Worm (Caenorhabditis elegans) whole organism, L1 larva: Measurements from ENCODE around the gene mdt-11.
A peak's percentile ranks its signal among the peaks of the same experiment; 100 is the strongest.

ENCODE experiments used
- C16A3.4 ChIP-seq: fragments of 150-350 bp; optimal IDR thresholded peaks from 2 replicates; lab custom pipeline; 2014; ENCODE audit warnings: missing biosample characterization, missing genetic modification characterization
- C34B4.2 ChIP-seq: sonication (generic microtip); optimal IDR thresholded peaks from 2 replicates; lab custom pipeline; 2017; ENCODE audit warnings: mild to moderate bottlenecking, missing genetic modification characterization, missing compliant biosample characterization
- F16B12.6 ChIP-seq: fragments of 150-350 bp; optimal IDR thresholded peaks from 2 replicates; lab custom pipeline; 2014; ENCODE audit warnings: missing biosample characterization, missing genetic modification characterization
- Y116A8C.19 ChIP-seq: sonication (generic microtip); optimal IDR thresholded peaks from 2 replicates; lab custom pipeline; 2016; ENCODE audit warnings: missing compliant biosample characterization, missing genetic modification characterization, borderline replicate concordance
- aha-1 ChIP-seq: fragments of 150-350 bp; optimal IDR thresholded peaks from 2 replicates; lab custom pipeline; 2014; ENCODE audit warnings: missing biosample characterization, missing genetic modification characterization
- alr-1 ChIP-seq: fragments of 200-800 bp; sonication (Bioruptor generic); optimal IDR thresholded peaks from 2 replicates; lab custom pipeline; 2018; ENCODE audit warnings: borderline replicate concordance, mild to moderate bottlenecking, missing genetic modification characterization, missing compliant biosample characterization
- aly-2 ChIP-seq: fragments of 150-350 bp; optimal IDR thresholded peaks from 2 replicates; lab custom pipeline; 2014; ENCODE audit warnings: missing biosample characterization, missing genetic modification characterization
- ceh-88 ChIP-seq: fragments of 200-800 bp; sonication (Bioruptor generic); IDR thresholded peaks from 2 replicates; pipeline ENCODE4 v1.3.6; 2022; ENCODE audit warnings: missing genetic modification characterization, missing compliant biosample characterization
- ceh-90 ChIP-seq: sonication (generic microtip); optimal IDR thresholded peaks from 2 replicates; lab custom pipeline; 2016; ENCODE audit warnings: missing genetic modification characterization, missing compliant biosample characterization
- dsc-1 ChIP-seq: sonication (generic microtip); optimal IDR thresholded peaks from 2 replicates; lab custom pipeline; 2016; ENCODE audit warnings: mild to moderate bottlenecking, missing genetic modification characterization, missing compliant biosample characterization
- efl-1 ChIP-seq, 4 experiments: fragments of 150-350 bp; optimal IDR thresholded peaks in 3 of 4; peaks in 1 of 4; 1 replicate in 1 of 4; 2 replicates in 3 of 4; lab custom pipeline; 2014; ENCODE audit warnings: missing biosample characterization in 2 of 4, missing genetic modification characterization in 2 of 4, missing genetic modification reagents in 2 of 4
- efl-3 ChIP-seq: fragments of 200-800 bp; sonication (Bioruptor generic); optimal IDR thresholded peaks from 2 replicates; lab custom pipeline; 2018; ENCODE audit warnings: mild to moderate bottlenecking, missing genetic modification characterization, missing compliant biosample characterization
- egl-13 ChIP-seq: sonication (generic microtip); optimal IDR thresholded peaks from 2 replicates; lab custom pipeline; 2016; ENCODE audit warnings: missing genotype, missing genetic modification reagents, missing genetic modification characterization, missing compliant biosample characterization
- egl-27 ChIP-seq, 2 experiments: fragments of 150-350 bp in 1 of 2; sonication (generic microtip); optimal IDR thresholded peaks; 3 replicates each; lab custom pipeline; 2017 to 2018; ENCODE audit warnings: missing biosample characterization in 2 of 2, missing genetic modification characterization in 2 of 2, missing genetic modification reagents in 2 of 2
- ets-5 ChIP-seq: fragments of 200-800 bp; sonication (Bioruptor generic); IDR thresholded peaks from 2 replicates; pipeline ENCODE4 v1.3.6; 2022; ENCODE audit warnings: missing genetic modification characterization, missing compliant biosample characterization
- fkh-4 ChIP-seq: sonication (generic microtip); optimal IDR thresholded peaks from 2 replicates; lab custom pipeline; 2016; ENCODE audit warnings: missing compliant biosample characterization, missing genetic modification characterization, borderline replicate concordance
- fkh-8 ChIP-seq: sonication (generic microtip); optimal IDR thresholded peaks from 2 replicates; lab custom pipeline; 2016; ENCODE audit warnings: mild to moderate bottlenecking, missing genetic modification characterization, missing compliant biosample characterization
- grh-1 ChIP-seq: fragments of 200-800 bp; sonication (Bioruptor generic); IDR thresholded peaks from 2 replicates; pipeline ENCODE4 v1.3.6; 2022; ENCODE audit warnings: missing genetic modification reagents, missing genetic modification characterization, missing compliant biosample characterization
- irx-1 ChIP-seq: sonication (generic microtip); optimal IDR thresholded peaks from 2 replicates; lab custom pipeline; 2016; ENCODE audit warnings: missing genetic modification characterization, missing compliant biosample characterization
- isw-1 ChIP-seq: fragments of 200-800 bp; sonication (Bioruptor generic); IDR thresholded peaks from 2 replicates; pipeline ENCODE4 v1.3.6; 2022; ENCODE audit warnings: missing genetic modification characterization, missing compliant biosample characterization
- jun-1 ChIP-seq: fragments of 150-350 bp; optimal IDR thresholded peaks from 2 replicates; lab custom pipeline; 2014; ENCODE audit warnings: missing biosample characterization, missing genetic modification reagents, missing genetic modification characterization
- lin-13 ChIP-seq: fragments of 150-350 bp; optimal IDR thresholded peaks from 2 replicates; lab custom pipeline; 2014; ENCODE audit warnings: missing biosample characterization, missing genetic modification reagents, missing genetic modification characterization
- lin-14 ChIP-seq: fragments of 200-800 bp; sonication (Bioruptor generic); optimal IDR thresholded peaks from 2 replicates; lab custom pipeline; 2018; ENCODE audit warnings: mild to moderate bottlenecking, missing genetic modification characterization, moderate library complexity, missing compliant biosample characterization
- lin-15B ChIP-seq: fragments of 150-350 bp; sonication (generic microtip); optimal IDR thresholded peaks from 3 replicates; lab custom pipeline; 2014; ENCODE audit warnings: missing biosample characterization, missing genetic modification characterization
- lin-35 ChIP-seq, 2 experiments: fragments of 150-350 bp; optimal IDR thresholded peaks; 2 replicates each; lab custom pipeline; 2014; ENCODE audit warnings: missing biosample characterization in 2 of 2, missing genetic modification characterization in 2 of 2, missing genetic modification reagents in 2 of 2
- lin-39 ChIP-seq: fragments of 150-350 bp; optimal IDR thresholded peaks from 2 replicates; lab custom pipeline; 2014; ENCODE audit warnings: missing biosample characterization, missing genetic modification reagents, missing genetic modification characterization
- lir-3 ChIP-seq: sonication (generic microtip); optimal IDR thresholded peaks from 2 replicates; lab custom pipeline; 2016; ENCODE audit warnings: mild to moderate bottlenecking, missing genetic modification characterization, moderate library complexity, missing compliant biosample characterization; ENCODE audit not compliant: poor library complexity
- mab-9 ChIP-seq: fragments of 200-800 bp; sonication (Bioruptor generic); IDR thresholded peaks from 2 replicates; pipeline ENCODE4 v1.3.6; 2022; ENCODE audit warnings: missing genetic modification reagents, missing genetic modification characterization, missing compliant biosample characterization
- mef-2 ChIP-seq: fragments of 150-350 bp; optimal IDR thresholded peaks from 2 replicates; lab custom pipeline; 2014; ENCODE audit warnings: missing biosample characterization, missing genetic modification characterization
- nhr-11 ChIP-seq: fragments of 150-350 bp; optimal IDR thresholded peaks from 2 replicates; lab custom pipeline; 2014; ENCODE audit warnings: missing biosample characterization, missing genetic modification characterization
- nhr-237 ChIP-seq: fragments of 150-350 bp; optimal IDR thresholded peaks from 2 replicates; lab custom pipeline; 2014; ENCODE audit warnings: missing biosample characterization, missing genetic modification characterization
- nhr-28 ChIP-seq: fragments of 150-350 bp; optimal IDR thresholded peaks from 2 replicates; lab custom pipeline; 2014; ENCODE audit warnings: missing biosample characterization, missing genetic modification characterization
- nhr-71 ChIP-seq: sonication (generic microtip); optimal IDR thresholded peaks from 2 replicates; lab custom pipeline; 2016; ENCODE audit warnings: mild to moderate bottlenecking, missing genetic modification characterization, moderate library complexity, missing compliant biosample characterization
- nhr-76 ChIP-seq: sonication (generic microtip); optimal IDR thresholded peaks from 2 replicates; lab custom pipeline; 2017; ENCODE audit warnings: missing biosample characterization, missing genetic modification characterization
- nhr-77 ChIP-seq: fragments of 150-350 bp; optimal IDR thresholded peaks from 2 replicates; lab custom pipeline; 2014; ENCODE audit warnings: missing biosample characterization, missing genetic modification characterization
- nhr-84 ChIP-seq: sonication (generic microtip); optimal IDR thresholded peaks from 2 replicates; lab custom pipeline; 2017; ENCODE audit warnings: missing biosample characterization, missing genetic modification characterization
- nhr-85 ChIP-seq: sonication (generic microtip); peaks from one replicate; lab custom pipeline; 2016; ENCODE audit warnings: missing genetic modification characterization, inconsistent platforms, missing compliant biosample characterization
- nhr-90 ChIP-seq: sonication (generic microtip); optimal IDR thresholded peaks from 2 replicates; lab custom pipeline; 2016; ENCODE audit warnings: mild to moderate bottlenecking, missing genetic modification characterization, missing compliant biosample characterization; ENCODE audit not compliant: poor library complexity
- pag-3 ChIP-seq: sonication (generic microtip); optimal IDR thresholded peaks from 2 replicates; lab custom pipeline; 2017; ENCODE audit warnings: missing genetic modification characterization, mild to moderate bottlenecking, missing compliant biosample characterization, antibody characterized with exemption, borderline replicate concordance; ENCODE audit not compliant: insufficient read depth
- rnt-1 ChIP-seq: sonication (generic microtip); optimal IDR thresholded peaks from 2 replicates; lab custom pipeline; 2016; ENCODE audit warnings: mild to moderate bottlenecking, missing genetic modification characterization, moderate library complexity, missing compliant biosample characterization
- skn-1 ChIP-seq: fragments of 150-350 bp; optimal IDR thresholded peaks from 2 replicates; lab custom pipeline; 2014; ENCODE audit warnings: missing biosample characterization, missing genetic modification characterization
- snpc-4 ChIP-seq: fragments of 150-350 bp; optimal IDR thresholded peaks from 2 replicates; lab custom pipeline; 2014; ENCODE audit warnings: missing biosample characterization, missing genetic modification characterization
- snu-23 ChIP-seq: sonication (generic microtip); optimal IDR thresholded peaks from 2 replicates; lab custom pipeline; 2016; ENCODE audit warnings: missing genetic modification characterization, missing compliant biosample characterization
- sox-4 ChIP-seq: sonication (generic microtip); optimal IDR thresholded peaks from 2 replicates; lab custom pipeline; 2016; ENCODE audit warnings: missing genetic modification characterization, missing compliant biosample characterization
- sptf-1 ChIP-seq: fragments of 150-350 bp; optimal IDR thresholded peaks from 2 replicates; lab custom pipeline; 2014; ENCODE audit warnings: missing biosample characterization, missing genetic modification characterization
- tbx-2 ChIP-seq: sonication (generic microtip); optimal IDR thresholded peaks from 2 replicates; lab custom pipeline; 2016; ENCODE audit warnings: missing genetic modification characterization, missing compliant biosample characterization
- tlp-1 ChIP-seq: fragments of 150-350 bp; optimal IDR thresholded peaks from 2 replicates; lab custom pipeline; 2014; ENCODE audit warnings: missing biosample characterization, missing genetic modification characterization
- unc-130 ChIP-seq: fragments of 150-350 bp; optimal IDR thresholded peaks from 2 replicates; lab custom pipeline; 2017; ENCODE audit warnings: missing biosample characterization, missing genetic modification characterization, inconsistent platforms
- unc-86 ChIP-seq: sonication (generic microtip); optimal IDR thresholded peaks from 2 replicates; lab custom pipeline; 2016; ENCODE audit warnings: missing genetic modification characterization, missing compliant biosample characterization
- vab-15 ChIP-seq: sonication (generic microtip); optimal IDR thresholded peaks from 2 replicates; lab custom pipeline; 2017; ENCODE audit warnings: missing genotype, mild to moderate bottlenecking, missing genetic modification characterization, missing compliant biosample characterization
- zag-1 ChIP-seq: fragments of 150-350 bp; optimal IDR thresholded peaks from 2 replicates; lab custom pipeline; 2014; ENCODE audit warnings: missing biosample characterization, missing genetic modification characterization
- ztf-4 ChIP-seq: fragments of 150-350 bp; optimal IDR thresholded peaks from 2 replicates; lab custom pipeline; 2014; ENCODE audit warnings: missing biosample characterization, missing genetic modification characterization

The mdt-11 gene

ce11 chrIII:5068675-5069233 lies 47.7 kb downstream of the mdt-11 start, which contains the start of the genes C45G9.11 and C45G9.2:
C45G9.11 (minus strand) TSS chrIII:5068725.
C45G9.2 (plus strand) TSS chrIII:5069066.
- TF ChIP-seq lin-39 (tag; lab: Kevin White, UChicago): peak; percentile 48
- peak; percentile 90 for TF ChIP-seq nhr-71 (tag; lab: Kevin White, UChicago)
- no peak for TF ChIP-seq jun-1 (tag; lab: Kevin White, UChicago)
- TF ChIP-seq fkh-8 (tag; lab: Kevin White, UChicago): peak; percentile 68
- peak; percentile 95 for TF ChIP-seq irx-1
- peak; percentile 63 for TF ChIP-seq snpc-4 (tag; lab: Kevin White, UChicago)
- peak; percentile 90 for TF ChIP-seq nhr-90 (tag; lab: Kevin White, UChicago)
- TF ChIP-seq sptf-1 (tag; lab: Kevin White, UChicago): no peak
- TF ChIP-seq mef-2 (tag; lab: Kevin White, UChicago): no peak
- no peak for TF ChIP-seq nhr-84 (tag; lab: Kevin White, UChicago)
- peak; percentile 85 for TF ChIP-seq snu-23
- peak; percentile 79 for TF ChIP-seq Y116A8C.19 (tag; lab: Kevin White, UChicago)
- no peak for TF ChIP-seq pag-3 (tag; lab: Kevin White, UChicago)
- TF ChIP-seq nhr-28 (tag; lab: Kevin White, UChicago): no peak
- peak; percentile 19 for TF ChIP-seq skn-1 (tag; lab: Kevin White, UChicago)
- TF ChIP-seq rnt-1: peak; percentile 98
- no peak for TF ChIP-seq egl-27 (tag; optimal IDR thresholded peaks at IDR 0.05; lab: Kevin White, UChicago)
- peak; percentile 84 for TF ChIP-seq vab-15 (tag; lab: Kevin White, UChicago)
- peak; percentile 78 for TF ChIP-seq lin-14
- TF ChIP-seq alr-1 (tag; lab: Kevin White, UChicago): no peak
- no peak for TF ChIP-seq aha-1 (tag; lab: Kevin White, UChicago)
- TF ChIP-seq nhr-11: no peak
- TF ChIP-seq nhr-237: no peak
- TF ChIP-seq unc-86 (tag; lab: Kevin White, UChicago): peak; percentile 60
- peak; percentile 93 for TF ChIP-seq fkh-4 (tag; lab: Kevin White, UChicago)
- TF ChIP-seq tbx-2 (tag; lab: Kevin White, UChicago): peak; percentile 90
- TF ChIP-seq lin-15B (tag; lab: Kevin White, UChicago): peak; percentile 12
- TF ChIP-seq lin-35 (GFP tag; optimal IDR thresholded peaks at IDR 0.05; lab: Kevin White, UChicago): peak; percentile 93 to 96
- peak; percentile 45 for TF ChIP-seq aly-2 (tag; lab: Kevin White, UChicago)
- peak; percentile 87 for TF ChIP-seq egl-13 (tag; lab: Kevin White, UChicago)
- TF ChIP-seq sox-4: peak; percentile 88
- peak; percentile 26 for TF ChIP-seq F16B12.6 (tag; lab: Kevin White, UChicago)
- peak; percentile 40 for TF ChIP-seq C16A3.4 (tag; lab: Kevin White, UChicago)
- peak; percentile 36 for TF ChIP-seq efl-3 (GFP tag; lab: Kevin White, UChicago)
- peak; percentile 79 to 94 for TF ChIP-seq efl-1 (optimal IDR thresholded peaks at IDR 0.05; lab: Kevin White, UChicago)
- peak; percentile 94 to 99 for TF ChIP-seq efl-1 (GFP tag; optimal IDR thresholded peaks at IDR 0.05 in 1 of 2; lab: Kevin White, UChicago)
- TF ChIP-seq dsc-1 (tag; lab: Kevin White, UChicago): peak; percentile 92
- no peak for TF ChIP-seq ets-5
- peak; percentile 16 for TF ChIP-seq C34B4.2
- peak; percentile 15 for TF ChIP-seq nhr-77
- TF ChIP-seq grh-1 (GFP tag; lab: Robert Waterston, UW): peak; percentile 76
- peak; percentile 40; the same call in 1 of the 2 replicates for TF ChIP-seq ceh-88 (GFP tag; lab: Robert Waterston, UW)
- no peak for TF ChIP-seq ztf-4 (tag; lab: Kevin White, UChicago)
- no peak for TF ChIP-seq zag-1
- TF ChIP-seq unc-130 (tag; lab: Kevin White, UChicago): peak; percentile 79
- peak; percentile 95 for TF ChIP-seq ceh-90
- no peak for TF ChIP-seq nhr-76
- TF ChIP-seq lin-13 (GFP tag; lab: Kevin White, UChicago): peak; percentile 54
- peak; percentile 95 for TF ChIP-seq lir-3 (tag; lab: Kevin White, UChicago)
- peak; percentile 71 for TF ChIP-seq mab-9 (GFP tag; lab: Robert Waterston, UW)
- peak; percentile 95 for TF ChIP-seq nhr-85 (tag; lab: Kevin White, UChicago)
- no peak for TF ChIP-seq tlp-1 (tag; lab: Kevin White, UChicago)
- peak; percentile 62 for TF ChIP-seq isw-1 (GFP tag; lab: Robert Waterston, UW)
